Fruit fly (Drosophila melanogaster): ENCODE data around the gene pho.

Gene pho

DNA sequence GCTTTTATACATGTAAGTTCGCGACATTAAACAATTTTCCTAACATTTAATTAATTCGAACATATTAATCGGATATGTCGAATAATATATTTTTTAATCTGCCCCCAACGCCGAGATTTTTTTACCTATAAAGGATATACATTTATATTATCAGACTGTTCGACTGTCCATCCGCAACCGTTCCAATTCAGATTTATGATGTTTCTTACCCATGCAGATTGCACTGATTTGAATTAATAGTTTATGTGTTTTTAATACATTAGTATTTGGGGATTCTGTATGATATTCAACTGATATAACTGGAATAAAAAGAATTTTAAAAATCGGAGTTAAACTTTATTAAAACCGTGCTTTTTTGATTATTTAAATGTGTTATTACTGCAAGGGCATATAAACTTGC lies 43.8 kb upstream of the pho start:
- TF ChIP-seq Smox (GFP tag; optimal IDR thresholded peaks at IDR 0.05) (no peak), pdm3 (GFP tag; optimal IDR thresholded peaks at IDR 0.05) (no peak), CG8319 (GFP tag; optimal IDR thresholded peaks at IDR 0.05) (no peak), CG6163 (GFP tag; IDR thresholded peaks at IDR 0.05) (no peak), Gug (GFP tag; IDR thresholded peaks at IDR 0.05) (no peak)

DNA sequence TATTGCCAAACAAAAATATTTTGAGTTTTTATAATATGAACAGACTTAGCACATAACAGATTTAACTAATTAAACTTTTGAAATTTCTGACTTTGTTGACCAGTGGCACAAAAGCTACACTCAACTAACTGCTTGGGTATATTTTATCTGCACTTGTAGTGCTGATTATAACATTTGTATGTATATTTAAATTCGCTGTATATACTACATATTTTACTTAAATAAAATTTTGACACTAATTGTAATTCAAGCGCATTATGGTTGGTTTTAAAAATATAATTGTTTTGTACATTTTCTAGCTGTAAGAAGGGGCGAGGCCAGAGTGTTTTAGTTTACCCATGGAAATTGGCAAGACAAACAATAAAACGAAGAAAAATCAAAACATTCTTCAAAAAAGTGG lies 42.8 kb upstream of the pho start:
- TF ChIP-seq CG8319 (GFP tag; optimal IDR thresholded peaks at IDR 0.05) (no peak), Eip78C (GFP tag) (peak; percentile 24), salr (GFP tag; optimal IDR thresholded peaks at IDR 0.05) (no peak)

DNA sequence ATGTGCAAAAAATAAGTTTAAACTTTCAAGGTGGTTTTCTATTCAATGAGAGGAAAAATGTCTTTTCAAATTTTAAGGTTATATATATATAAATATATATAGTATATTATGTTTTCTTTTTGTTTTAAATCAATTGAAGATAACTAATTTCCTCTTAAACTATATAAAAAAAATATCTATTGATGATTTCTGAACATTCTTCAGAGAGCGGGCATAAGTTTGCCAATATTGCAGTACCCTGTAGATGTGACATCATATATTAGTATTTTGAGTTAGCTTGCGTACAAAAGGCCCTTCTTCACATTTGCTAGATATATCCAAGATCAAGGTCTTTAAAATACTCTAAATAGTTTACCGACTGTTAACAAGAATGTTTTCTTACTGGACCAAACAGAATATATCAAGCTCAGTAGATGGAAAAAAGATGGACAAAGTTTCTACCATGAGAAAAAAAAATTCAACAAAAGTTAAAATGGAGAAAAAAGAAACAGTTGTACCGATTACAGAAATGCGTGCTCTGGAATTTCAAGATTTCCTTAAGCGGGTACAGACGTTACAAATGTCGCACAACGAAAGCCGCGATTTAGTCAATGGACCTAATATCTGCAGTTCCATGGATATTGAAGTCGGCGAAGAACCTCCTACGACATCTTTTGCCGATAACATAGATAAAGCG lies 37.4 kb upstream of the pho start:
- TF ChIP-seq CG8119 (GFP tag; IDR thresholded peaks at IDR 0.05) (no peak), Ets96B (tag; optimal IDR thresholded peaks at IDR 0.05) (no peak), CG15336 (GFP tag; IDR thresholded peaks at IDR 0.05) (peak; percentile 29; the same call in 1 of the 2 replicates), CG3919 (GFP tag; optimal IDR thresholded peaks at IDR 0.05) (no peak)

DNA sequence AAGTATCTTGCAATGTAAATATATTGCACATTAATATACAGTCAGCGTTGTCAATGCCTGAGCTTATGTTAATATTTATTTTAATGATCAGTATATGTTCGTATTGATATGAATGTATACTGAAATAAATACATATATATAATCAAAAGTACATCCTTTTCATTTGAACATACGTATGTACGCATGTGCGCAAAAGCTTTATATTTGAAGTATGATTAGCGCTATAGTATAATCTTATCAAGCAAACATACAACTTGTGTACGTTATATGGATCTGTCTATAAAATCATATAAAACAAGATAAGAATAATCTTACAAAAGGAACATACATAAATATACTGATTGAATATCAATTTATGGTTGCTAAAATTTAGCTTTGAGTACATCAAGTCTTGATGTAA lies 17.8 kb upstream of the pho start:
- no peak for TF ChIP-seq Met (GFP tag; optimal IDR thresholded peaks at IDR 0.05)
- no peak for TF ChIP-seq CG32006 (GFP tag; optimal IDR thresholded peaks at IDR 0.05)
- peak; percentile 50 for TF ChIP-seq CG9139 (GFP tag; optimal IDR thresholded peaks at IDR 0.05)
- TF ChIP-seq CG11902 (GFP tag; optimal IDR thresholded peaks at IDR 0.05), result no peak
- TF ChIP-seq fd85E (GFP tag; optimal IDR thresholded peaks at IDR 0.05), result no peak
- no peak for TF ChIP-seq Ets96B (tag; optimal IDR thresholded peaks at IDR 0.05)
- no peak for TF ChIP-seq achi (GFP tag; optimal IDR thresholded peaks at IDR 0.05)
- no peak for TF ChIP-seq CG8319 (GFP tag; optimal IDR thresholded peaks at IDR 0.05)
- TF ChIP-seq acj6 (GFP tag; optimal IDR thresholded peaks at IDR 0.05), result no peak
- no peak for TF ChIP-seq Ets21C (GFP tag; optimal IDR thresholded peaks at IDR 0.05)
- TF ChIP-seq CG10669 (GFP tag; optimal IDR thresholded peaks at IDR 0.05), result no peak
- no peak for TF ChIP-seq CG11294 (GFP tag; IDR thresholded peaks at IDR 0.05)
- TF ChIP-seq ss (GFP tag; optimal IDR thresholded peaks at IDR 0.05), result peak in 1 of 2 experiments; percentile 48
- peak; percentile 67 for TF ChIP-seq Eip78C (GFP tag)
- TF ChIP-seq esn (GFP tag; optimal IDR thresholded peaks at IDR 0.05), result peak; percentile 14
- peak; percentile 79 for TF ChIP-seq CG6276 (GFP tag; optimal IDR thresholded peaks at IDR 0.05)
- no peak for TF ChIP-seq CG15336 (GFP tag; IDR thresholded peaks at IDR 0.05)
- peak; percentile 48 for TF ChIP-seq CG6854 (GFP tag; optimal IDR thresholded peaks at IDR 0.05)
- peak; percentile 4 for TF ChIP-seq Eip93F (GFP tag; optimal IDR thresholded peaks at IDR 0.05)

DNA sequence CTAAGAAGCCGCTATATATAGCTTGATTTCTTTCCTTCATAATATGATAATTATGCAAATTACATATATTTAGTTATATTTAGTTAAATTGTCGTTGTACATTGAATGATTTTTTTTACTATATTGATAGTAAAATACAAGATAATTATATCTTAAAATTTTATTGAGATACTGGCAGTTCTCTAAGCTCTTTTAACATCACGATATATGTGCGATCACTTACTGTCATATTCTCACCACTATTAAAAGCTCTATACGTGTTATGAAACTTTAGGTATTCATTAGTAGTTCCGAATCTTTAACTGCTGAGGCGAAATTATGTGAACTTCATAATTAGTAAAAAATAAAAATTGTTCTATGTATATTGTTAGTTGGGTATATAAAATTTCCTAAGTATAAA lies 17.2 kb upstream of the pho start, which contains the start of gene Mitf:
Mitf (plus strand) TSS at position 254 of the 400 bp plus-strand sequence.
- TF ChIP-seq CG34406 (GFP tag; optimal IDR thresholded peaks at IDR 0.05) (no peak), CG10631 (GFP tag; optimal IDR thresholded peaks at IDR 0.05) (no peak), CG16779 (tag; optimal IDR thresholded peaks at IDR 0.05) (no peak), CG11294 (GFP tag; IDR thresholded peaks at IDR 0.05) (no peak)

DNA sequence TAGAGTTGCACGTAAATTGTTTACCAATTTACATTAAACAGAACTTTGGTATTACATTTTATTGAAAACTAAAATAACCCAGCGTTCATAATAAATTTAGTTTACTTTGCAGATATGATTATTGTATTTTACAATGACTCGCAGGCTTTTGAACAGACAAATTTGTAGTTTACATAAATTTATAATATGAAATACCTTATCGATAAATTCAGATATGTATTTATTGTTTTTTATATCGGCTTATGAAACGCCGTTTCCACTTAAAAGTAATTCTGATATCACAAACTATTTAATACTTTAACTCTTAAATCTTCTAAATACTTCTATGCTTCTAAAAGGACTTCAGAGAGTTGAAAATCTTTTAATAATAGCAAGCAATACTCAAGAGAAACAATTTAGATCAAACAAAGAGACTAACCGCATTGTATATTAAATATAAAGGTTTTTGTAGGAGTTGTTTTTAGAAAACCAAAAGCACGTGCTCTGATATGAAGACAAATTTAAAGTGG lies 15.3 kb upstream of the pho start, which contains the start of gene PIP4K:
PIP4K (minus strand) TSS at position 196 of the 509 bp plus-strand sequence.
- TF ChIP-seq Hr38 (GFP tag; optimal IDR thresholded peaks at IDR 0.05), result no peak
- TF ChIP-seq CG8632 (GFP tag; optimal IDR thresholded peaks at IDR 0.05), result peak; percentile 2
- TF ChIP-seq Smox (GFP tag; optimal IDR thresholded peaks at IDR 0.05), result peak; percentile 34
- peak; percentile 97 for TF ChIP-seq dsx (GFP tag; optimal IDR thresholded peaks at IDR 0.05; ENCODE audit: poor library complexity, severe bottlenecking)
- TF ChIP-seq svp (GFP tag), result no peak
- TF ChIP-seq CG3032 (tag; optimal IDR thresholded peaks at IDR 0.05), result peak; percentile 53
- no peak for TF ChIP-seq CG6163 (GFP tag; IDR thresholded peaks at IDR 0.05)
- TF ChIP-seq OdsH (GFP tag; optimal IDR thresholded peaks at IDR 0.05), result peak; percentile 38
- TF ChIP-seq topi (GFP tag; optimal IDR thresholded peaks at IDR 0.05), result no peak
- TF ChIP-seq cyc (GFP tag; optimal IDR thresholded peaks at IDR 0.05), result peak; percentile 1
- peak; percentile 13 for TF ChIP-seq Ets96B (tag; optimal IDR thresholded peaks at IDR 0.05)
- TF ChIP-seq achi (GFP tag; optimal IDR thresholded peaks at IDR 0.05), result no peak

Measured in whole organism, prepupa.